Worm (Caenorhabditis elegans) whole organism, young adult: Measurements from ENCODE around the gene lron-1.

ENCODE experiments used
- C06A6.2 ChIP-seq: fragments of 200-800 bp; sonication (Bioruptor generic); conservative IDR thresholded peaks from 2 replicates; pipeline ENCODE4 v1.3.6; 2022; ENCODE audit warnings: missing genetic modification characterization, missing compliant biosample characterization
- F33H1.4 ChIP-seq: fragments of 200-800 bp; sonication (Bioruptor generic); IDR thresholded peaks from 2 replicates; pipeline ENCODE4 v1.3.6; 2022; ENCODE audit warnings: missing genetic modification reagents, missing genetic modification characterization, missing compliant biosample characterization
- F55B11.4 ChIP-seq: sonication (generic microtip); optimal IDR thresholded peaks from 2 replicates; lab custom pipeline; 2016; ENCODE audit warnings: missing compliant biosample characterization, missing genetic modification characterization, borderline replicate concordance; ENCODE audit not compliant: insufficient read depth
- F57A8.1 ChIP-seq: fragments of 200-800 bp; sonication (Bioruptor generic); optimal IDR thresholded peaks from 2 replicates; lab custom pipeline; 2018; ENCODE audit warnings: mild to moderate bottlenecking, missing genetic modification characterization, moderate library complexity, missing compliant biosample characterization
- T07F8.4 ChIP-seq: sonication (generic microtip); optimal IDR thresholded peaks from 2 replicates; lab custom pipeline; 2016; ENCODE audit warnings: mild to moderate bottlenecking, missing genetic modification characterization, moderate library complexity, missing compliant biosample characterization
- Y53G8AR.9 ChIP-seq: fragments of 200-800 bp; sonication (Bioruptor generic); conservative IDR thresholded peaks from 2 replicates; pipeline ENCODE4 v1.3.6; 2022; ENCODE audit warnings: missing genetic modification reagents, missing genetic modification characterization, missing compliant biosample characterization
- ZK185.1 ChIP-seq: sonication (generic microtip); optimal IDR thresholded peaks from 2 replicates; lab custom pipeline; 2016; ENCODE audit warnings: mild to moderate bottlenecking, missing genetic modification characterization, missing compliant biosample characterization; ENCODE audit not compliant: poor library complexity, severe bottlenecking
- athp-1 ChIP-seq: sonication (generic microtip); optimal IDR thresholded peaks from 2 replicates; lab custom pipeline; 2017; ENCODE audit warnings: mild to moderate bottlenecking, missing genetic modification characterization, missing compliant biosample characterization
- attf-3 ChIP-seq: fragments of 200-800 bp; sonication (Bioruptor generic); conservative IDR thresholded peaks from 2 replicates; pipeline ENCODE4 v1.3.6; 2022; ENCODE audit warnings: missing genetic modification reagents, missing genetic modification characterization, missing compliant biosample characterization
- attf-5 ChIP-seq: fragments of 200-800 bp; sonication (Bioruptor generic); optimal IDR thresholded peaks from 2 replicates; lab custom pipeline; 2018; ENCODE audit warnings: mild to moderate bottlenecking, missing genetic modification characterization, missing compliant biosample characterization
- bed-1 ChIP-seq: fragments of 200-800 bp; sonication (Bioruptor generic); IDR thresholded peaks from 2 replicates; pipeline ENCODE4 v1.3.6; 2022; ENCODE audit warnings: missing genetic modification reagents, missing genetic modification characterization, missing compliant biosample characterization
- cebp-1 ChIP-seq, 2 experiments: fragments of 200-800 bp in 1 of 2; sonication (Bioruptor generic) in 1 of 2; sonication (generic microtip) in 1 of 2; IDR thresholded peaks in 1 of 2; optimal IDR thresholded peaks in 1 of 2; 2 replicates each; pipeline versions ENCODE4 v1.3.6 to Lab custom; 2017 to 2022; ENCODE audit warnings: missing compliant biosample characterization in 2 of 2, missing genetic modification characterization in 2 of 2, mild to moderate bottlenecking in 1 of 2, missing genetic modification reagents in 1 of 2, moderate library complexity in 1 of 2
- ceh-100 ChIP-seq: fragments of 200-800 bp; sonication (Bioruptor generic); IDR thresholded peaks from 2 replicates; pipeline ENCODE4 v1.3.6; 2022; ENCODE audit warnings: missing genetic modification reagents, missing genetic modification characterization, missing compliant biosample characterization
- ceh-40 ChIP-seq: fragments of 200-800 bp; sonication (Bioruptor generic); IDR thresholded peaks from 2 replicates; pipeline ENCODE4 v1.3.6; 2022; ENCODE audit warnings: missing genetic modification characterization, missing compliant biosample characterization
- ceh-58 ChIP-seq: fragments of 200-800 bp; sonication (Bioruptor generic); IDR thresholded peaks from 2 replicates; pipeline ENCODE4 v1.3.6; 2022; ENCODE audit warnings: missing genetic modification characterization, missing compliant biosample characterization
- die-1 ChIP-seq: sonication (generic microtip); optimal IDR thresholded peaks from 2 replicates; lab custom pipeline; 2016; ENCODE audit warnings: missing genotype, mild to moderate bottlenecking, missing genetic modification characterization, missing compliant biosample characterization
- dox-1 ChIP-seq: fragments of 200-800 bp; sonication (Bioruptor generic); IDR thresholded peaks from 2 replicates; pipeline ENCODE4 v1.3.6; 2022; ENCODE audit warnings: missing genetic modification reagents, missing genetic modification characterization, missing compliant biosample characterization
- dpff-1 ChIP-seq: sonication (generic microtip); optimal IDR thresholded peaks from 2 replicates; lab custom pipeline; 2017; ENCODE audit warnings: mild to moderate bottlenecking, missing genetic modification characterization, missing compliant biosample characterization
- dpl-1 ChIP-seq: fragments of 150-350 bp; optimal IDR thresholded peaks from 2 replicates; lab custom pipeline; 2014; ENCODE audit warnings: missing biosample characterization, missing genetic modification reagents, missing genetic modification characterization
- egl-18 ChIP-seq: fragments of 200-800 bp; sonication (Bioruptor generic); IDR thresholded peaks from 2 replicates; pipeline ENCODE4 v1.3.6; 2022; ENCODE audit warnings: missing genetic modification reagents, missing genetic modification characterization, missing compliant biosample characterization
- egrh-3 ChIP-seq: fragments of 200-800 bp; sonication (Bioruptor generic); IDR thresholded peaks from 2 replicates; pipeline ENCODE4 v1.3.6; 2022; ENCODE audit warnings: missing genetic modification reagents, missing genetic modification characterization, missing compliant biosample characterization
- ets-4 ChIP-seq: fragments of 200-800 bp; sonication (Bioruptor generic); optimal IDR thresholded peaks from 2 replicates; lab custom pipeline; 2018; ENCODE audit warnings: mild to moderate bottlenecking, missing genetic modification characterization, missing compliant biosample characterization
- fkh-3 ChIP-seq: sonication (generic microtip); optimal IDR thresholded peaks from 2 replicates; lab custom pipeline; 2016; ENCODE audit warnings: mild to moderate bottlenecking, missing genetic modification characterization, missing compliant biosample characterization
- hlh-12 ChIP-seq: sonication (generic microtip); optimal IDR thresholded peaks from 2 replicates; lab custom pipeline; 2016; ENCODE audit warnings: missing genetic modification characterization, missing compliant biosample characterization
- hlh-26 ChIP-seq: fragments of 200-800 bp; sonication (Bioruptor generic); conservative IDR thresholded peaks from 2 replicates; pipeline ENCODE4 v1.3.6; 2022; ENCODE audit warnings: missing genetic modification reagents, missing genetic modification characterization, missing compliant biosample characterization
- hmg-1.2 ChIP-seq: fragments of 200-800 bp; sonication (Bioruptor generic); IDR thresholded peaks from 2 replicates; pipeline ENCODE4 v1.3.6; 2022; ENCODE audit warnings: missing genetic modification reagents, missing genetic modification characterization, missing compliant biosample characterization
- lin-54 ChIP-seq: fragments of 200-800 bp; sonication (Bioruptor generic); optimal IDR thresholded peaks from 2 replicates; lab custom pipeline; 2018; ENCODE audit warnings: mild to moderate bottlenecking, missing genetic modification characterization, missing compliant biosample characterization
- madf-8 ChIP-seq: fragments of 200-800 bp; sonication (Bioruptor generic); conservative IDR thresholded peaks from 2 replicates; pipeline ENCODE4 v1.3.6; 2022; ENCODE audit warnings: missing genetic modification reagents, missing genetic modification characterization, missing compliant biosample characterization
- nfyb-1 ChIP-seq: fragments of 200-800 bp; sonication (Bioruptor generic); IDR thresholded peaks from 2 replicates; pipeline ENCODE4 v1.3.6; 2022; ENCODE audit warnings: missing genetic modification reagents, missing genetic modification characterization, missing compliant biosample characterization
- nhr-80 ChIP-seq: sonication (generic microtip); optimal IDR thresholded peaks from 2 replicates; lab custom pipeline; 2016; ENCODE audit warnings: missing genetic modification characterization, missing compliant biosample characterization
- pbrm-1 ChIP-seq: fragments of 200-800 bp; sonication (Bioruptor generic); IDR thresholded peaks from 2 replicates; pipeline ENCODE4 v1.3.6; 2022; ENCODE audit warnings: missing genetic modification reagents, missing genetic modification characterization, missing compliant biosample characterization
- pha-4 ChIP-seq: fragments of 150-350 bp; sonication (generic microtip); optimal IDR thresholded peaks from 2 replicates; lab custom pipeline; 2014; ENCODE audit warnings: missing biosample characterization, missing genetic modification reagents, missing genetic modification characterization
- sea-2 ChIP-seq: fragments of 200-800 bp; sonication (Bioruptor generic); IDR thresholded peaks from 2 replicates; pipeline ENCODE4 v1.3.6; 2022; ENCODE audit warnings: missing genetic modification characterization, missing compliant biosample characterization
- unc-62 ChIP-seq: fragments of 150-350 bp; optimal IDR thresholded peaks from 2 replicates; lab custom pipeline; 2014; ENCODE audit warnings: missing biosample characterization, missing genetic modification reagents, missing genetic modification characterization
- xnd-1 ChIP-seq: sonication (generic microtip); optimal IDR thresholded peaks from 2 replicates; lab custom pipeline; 2016; ENCODE audit warnings: missing genotype, missing genetic modification reagents, missing genetic modification characterization, missing compliant biosample characterization
- zfh-2 ChIP-seq: fragments of 200-800 bp; sonication (Bioruptor generic); conservative IDR thresholded peaks from 2 replicates; pipeline ENCODE4 v1.3.6; 2022; ENCODE audit warnings: missing genetic modification reagents, missing genetic modification characterization, missing compliant biosample characterization
- ztf-26 ChIP-seq: sonication (generic microtip); optimal IDR thresholded peaks from 2 replicates; lab custom pipeline; 2017; ENCODE audit warnings: missing genetic modification characterization, missing compliant biosample characterization
- ztf-28 ChIP-seq: fragments of 200-800 bp; sonication (Bioruptor generic); IDR thresholded peaks from 2 replicates; pipeline ENCODE4 v1.3.6; 2022; ENCODE audit warnings: missing genetic modification reagents, missing genetic modification characterization, missing compliant biosample characterization

The lron-1 gene

DNA sequence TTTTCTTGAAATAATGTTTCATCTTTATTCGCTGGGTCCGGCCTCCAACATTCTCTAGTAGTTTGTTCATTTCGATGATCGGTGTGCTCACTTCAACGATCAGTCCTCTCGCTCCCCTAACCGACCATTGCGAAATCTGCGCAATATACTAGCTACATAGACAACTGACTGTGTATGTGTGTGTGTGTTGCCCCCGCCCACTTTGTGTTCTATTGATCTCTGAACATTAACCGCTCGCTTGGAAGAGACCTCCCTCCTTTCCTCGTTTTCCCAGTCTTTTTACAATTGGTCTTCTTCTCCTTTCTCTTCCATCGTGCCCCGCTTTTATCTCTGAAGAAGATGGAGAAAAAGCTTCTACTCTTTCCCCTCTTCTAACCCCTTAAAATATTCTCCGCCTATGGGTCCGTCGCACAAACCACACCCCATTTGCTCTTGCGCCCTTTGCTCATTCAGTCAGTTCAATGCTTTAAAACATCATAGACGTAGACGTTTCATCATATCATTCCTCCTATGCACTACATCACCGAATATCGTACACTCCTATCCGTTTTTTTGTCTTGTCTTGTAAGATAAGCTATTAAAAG is 15.1 kb upstream of the lron-1 start (continued):
- TF ChIP-seq F57A8.1 (GFP tag; lab: Kevin White, UChicago) (no peak), Y53G8AR.9 (GFP tag; lab: Robert Waterston, UW) (no peak), dox-1 (0 out of 2 replicates have a peak, but pooled peaks have one; percentile 5), attf-3 (no peak), hmg-1.2 (GFP tag; lab: Robert Waterston, UW) (no peak), T07F8.4 (tag; lab: Kevin White, UChicago) (no peak), fkh-3 (tag; lab: Kevin White, UChicago) (no peak), zfh-2 (GFP tag; lab: Robert Waterston, UW) (peak; percentile 68; the same call in 1 of the 2 replicates), bed-1 (GFP tag; lab: Robert Waterston, UW) (no peak), hlh-26 (GFP tag; lab: Robert Waterston, UW) (no peak), egrh-3 (no peak), ZK185.1 (tag; lab: Kevin White, UChicago) (peak; percentile 26)

DNA sequence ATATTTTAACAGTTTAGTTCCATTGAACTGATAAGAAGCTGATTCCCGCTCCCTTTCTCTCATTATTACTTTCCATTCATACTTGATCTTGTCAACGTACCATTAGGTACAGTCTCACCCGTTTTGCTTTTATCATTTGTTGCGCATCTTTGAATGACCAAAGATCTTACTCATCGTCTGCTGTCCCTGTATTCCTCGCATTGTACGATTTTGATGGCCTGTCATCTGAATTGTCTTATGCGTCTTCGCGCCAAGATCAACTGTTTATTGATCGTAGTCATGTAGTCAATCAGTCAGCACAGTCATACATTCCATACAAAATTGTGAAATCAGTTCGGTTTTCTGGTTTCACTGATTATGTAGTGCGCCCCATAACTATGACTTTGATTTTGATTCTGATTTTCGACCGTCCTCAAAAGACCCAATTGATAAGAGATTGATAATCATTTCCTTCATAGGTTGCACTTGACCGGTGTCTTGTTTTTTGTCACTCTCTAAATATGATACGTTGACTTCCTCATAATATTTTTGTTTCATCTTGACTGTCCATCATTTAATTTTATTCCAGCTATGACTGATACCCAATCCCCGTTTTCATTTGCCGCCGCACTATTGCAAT is 14.5 kb upstream of the lron-1 start, which contains the start of gene nhr-3:
Gene nhr-3, plus strand, starts transcription at position 569 of the 619 bp plus-strand sequence.
- TF ChIP-seq ztf-26 (no peak), cebp-1 (GFP tag; IDR thresholded peaks at IDR 0.05; lab: Robert Waterston, UW) (peak; percentile 66; the same call in 1 of the 2 replicates), cebp-1 (tag; optimal IDR thresholded peaks at IDR 0.05; lab: Kevin White, UChicago) (peak; percentile 85), nhr-80 (tag; lab: Kevin White, UChicago) (peak; percentile 87), unc-62 (GFP tag; lab: Kevin White, UChicago) (peak; percentile 12), hmg-1.2 (GFP tag; lab: Robert Waterston, UW) (0 out of 2 replicates have a peak, but pooled peaks have one; percentile 15), hlh-12 (tag; lab: Kevin White, UChicago) (no peak)

DNA sequence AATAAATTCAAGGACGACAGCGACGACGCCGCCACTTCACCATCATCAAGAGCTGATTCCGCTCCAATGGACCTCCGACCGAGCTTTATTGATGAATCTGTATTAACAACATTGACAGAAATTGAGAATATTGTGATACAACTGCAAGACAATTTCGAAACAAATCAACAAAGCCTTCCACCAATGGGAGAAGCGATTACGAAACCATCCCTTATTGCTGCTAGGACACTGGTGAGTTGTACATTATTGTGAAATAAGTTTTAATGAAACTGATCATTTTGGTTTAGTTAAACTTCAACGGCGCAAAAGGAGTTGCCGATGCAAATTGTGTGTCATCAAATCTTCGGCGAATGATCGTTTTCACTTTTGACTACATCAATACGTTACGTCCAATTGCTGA is 13.4 kb upstream of the lron-1 start:
- TF ChIP-seq nfyb-1 (GFP tag; lab: Robert Waterston, UW), result 0 out of 2 replicates have a peak, but pooled peaks have one; percentile 34
- 0 out of 2 replicates have a peak, but pooled peaks have one; percentile 25 for TF ChIP-seq cebp-1 (GFP tag; IDR thresholded peaks at IDR 0.05; lab: Robert Waterston, UW)
- TF ChIP-seq cebp-1 (tag; optimal IDR thresholded peaks at IDR 0.05; lab: Kevin White, UChicago), result peak; percentile 93
- TF ChIP-seq lin-54, result no peak
- no peak for TF ChIP-seq pha-4
- no peak for TF ChIP-seq die-1 (tag; lab: Kevin White, UChicago)

DNA sequence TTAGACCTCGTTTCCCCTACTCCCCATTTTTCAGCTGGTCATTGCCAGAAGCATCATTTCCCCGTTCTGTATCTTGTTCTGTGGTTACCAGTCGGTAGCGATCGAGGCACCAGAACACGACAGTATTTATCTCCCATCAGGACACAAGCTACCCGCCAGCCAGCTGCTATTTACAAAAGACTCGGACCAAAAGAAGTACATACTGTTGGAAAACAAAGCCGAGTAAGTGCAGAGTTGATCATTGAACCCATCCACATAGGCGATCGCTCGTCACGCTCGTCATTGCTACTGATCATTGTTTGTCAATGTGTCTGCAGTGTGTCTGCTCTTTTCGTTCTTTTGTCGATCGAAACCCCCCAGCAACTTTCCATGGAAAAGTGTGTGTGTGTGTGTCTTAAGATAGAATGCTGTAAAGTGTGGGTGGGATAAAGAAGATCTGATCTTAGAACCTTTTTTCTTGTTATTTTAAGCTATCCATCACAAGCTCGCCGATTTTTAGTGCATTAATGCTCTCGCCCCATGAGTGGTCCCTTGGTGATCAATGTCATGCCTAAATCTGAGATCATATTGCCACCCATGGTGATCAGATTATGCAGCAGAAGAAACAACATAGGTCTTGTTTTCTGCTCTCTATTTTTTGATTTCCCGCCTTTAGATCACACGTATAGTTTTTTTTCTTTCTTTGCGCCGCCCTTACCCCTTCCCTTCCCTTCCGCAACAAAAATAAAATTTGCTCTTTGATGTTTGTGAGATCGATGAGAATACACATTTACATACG is 12.8 kb upstream of the lron-1 start:
- TF ChIP-seq ceh-40 (GFP tag; lab: Robert Waterston, UW) (no peak), hmg-1.2 (GFP tag; lab: Robert Waterston, UW) (peak; percentile 7; the same call in 1 of the 2 replicates)

DNA sequence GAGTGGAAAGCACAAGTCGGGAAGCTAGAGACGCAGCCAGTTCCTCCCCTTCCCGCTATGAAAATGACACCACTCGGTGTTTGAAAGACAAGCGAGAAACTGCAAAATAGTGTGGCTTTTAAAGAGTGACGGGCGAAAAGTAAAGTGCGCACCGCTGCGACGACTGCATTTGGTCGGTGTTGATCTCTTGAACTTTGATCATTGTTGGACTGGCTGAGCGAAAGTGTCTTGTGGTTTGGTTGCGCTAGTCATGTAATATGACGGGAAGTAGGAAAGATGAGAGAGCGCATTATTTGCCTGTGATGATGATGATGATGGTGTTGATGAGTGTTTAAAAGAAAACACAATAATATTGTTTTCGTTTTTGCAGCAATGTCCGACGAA is 12.2 kb upstream of the lron-1 start:
- TF ChIP-seq xnd-1 (tag; lab: Kevin White, UChicago) (no peak), ceh-58 (no peak), ceh-100 (no peak), dpl-1 (GFP tag; lab: Kevin White, UChicago) (no peak), dpff-1 (no peak), pbrm-1 (GFP tag; lab: Robert Waterston, UW) (0 out of 2 replicates have a peak, but pooled peaks have one; percentile 66), F55B11.4 (tag; lab: Kevin White, UChicago) (no peak), sea-2 (no peak), madf-8 (GFP tag; lab: Robert Waterston, UW) (no peak), athp-1 (tag; lab: Kevin White, UChicago) (no peak), die-1 (tag; lab: Kevin White, UChicago) (peak; percentile 68), ztf-28 (no peak), attf-5 (GFP tag; lab: Kevin White, UChicago) (peak; percentile 60), C06A6.2 (GFP tag; lab: Robert Waterston, UW) (peak; percentile 75), F33H1.4 (no peak), bed-1 (GFP tag; lab: Robert Waterston, UW) (no peak), egl-18 (GFP tag; lab: Robert Waterston, UW) (no peak), ets-4 (GFP tag; lab: Kevin White, UChicago) (peak; percentile 61)
